Fruit fly (Drosophila melanogaster): ENCODE data around the gene LanB1.

LanB1 gene

dm6 chr2L:7828901-7829300 is 17.7 kb downstream of the LanB1 start (continued):
- no peak for TF ChIP-seq Blimp-1 (GFP tag; optimal IDR thresholded peaks at IDR 0.05)
- no peak for TF ChIP-seq Sox15 (GFP tag; optimal IDR thresholded peaks at IDR 0.05)
- no peak for TF ChIP-seq CG7368 (GFP tag; optimal IDR thresholded peaks at IDR 0.05)
- no peak for TF ChIP-seq cyc (GFP tag; optimal IDR thresholded peaks at IDR 0.05)
- TF ChIP-seq CG8319 (GFP tag; optimal IDR thresholded peaks at IDR 0.05): no peak
- TF ChIP-seq Eip75B (GFP tag; optimal IDR thresholded peaks at IDR 0.05): no peak
- no peak for TF ChIP-seq net (GFP tag; optimal IDR thresholded peaks at IDR 0.05)
- no peak for TF ChIP-seq CG11902 (GFP tag; optimal IDR thresholded peaks at IDR 0.05)
- TF ChIP-seq CG3919 (GFP tag; optimal IDR thresholded peaks at IDR 0.05): no peak
- no peak for TF ChIP-seq Hr38 (GFP tag; optimal IDR thresholded peaks at IDR 0.05)
- TF ChIP-seq CG1621 (tag; optimal IDR thresholded peaks at IDR 0.05): no peak
- TF ChIP-seq Hr39 (GFP tag; optimal IDR thresholded peaks at IDR 0.05): no peak
- no peak for TF ChIP-seq CG10631 (GFP tag; optimal IDR thresholded peaks at IDR 0.05)
- TF ChIP-seq CG8119 (GFP tag; IDR thresholded peaks at IDR 0.05): 0 out of 3 replicates have a peak, but pooled peaks have one; percentile 27
- no peak for TF ChIP-seq CG8632 (GFP tag; optimal IDR thresholded peaks at IDR 0.05)
- peak; percentile 66 for TF ChIP-seq Eip78C (GFP tag)

dm6 chr2L:7833238-7833637 is 22.0 kb downstream of the LanB1 start:
- TF ChIP-seq dsx (GFP tag; optimal IDR thresholded peaks at IDR 0.05; ENCODE audit: poor library complexity, severe bottlenecking) (peak; percentile 28), CG32006 (GFP tag; optimal IDR thresholded peaks at IDR 0.05) (peak; percentile 18), fd59A (GFP tag; optimal IDR thresholded peaks at IDR 0.05) (no peak), CG6854 (GFP tag; optimal IDR thresholded peaks at IDR 0.05) (no peak), net (GFP tag; optimal IDR thresholded peaks at IDR 0.05) (no peak)

- TF ChIP-seq svp (GFP tag): peak; percentile 51
- TF ChIP-seq CG9139 (GFP tag; optimal IDR thresholded peaks at IDR 0.05): no peak
- TF ChIP-seq CG8119 (GFP tag; IDR thresholded peaks at IDR 0.05): no peak
- no peak for TF ChIP-seq Hr4 (GFP tag; optimal IDR thresholded peaks at IDR 0.05)
- no peak for TF ChIP-seq salr (GFP tag; optimal IDR thresholded peaks at IDR 0.05)
- no peak for TF ChIP-seq CG6276 (GFP tag; optimal IDR thresholded peaks at IDR 0.05)
- TF ChIP-seq lz (GFP tag; optimal IDR thresholded peaks at IDR 0.05): no peak
Measured at dm6 chr2L:7833650-7834049, 22.4 kb downstream of the LanB1 start.

- TF ChIP-seq CG32006 (GFP tag; optimal IDR thresholded peaks at IDR 0.05) (peak; percentile 9), fd59A (GFP tag; optimal IDR thresholded peaks at IDR 0.05) (no peak), svp (GFP tag) (peak; percentile 35)
Measured at dm6 chr2L:7838024-7838423, 26.8 kb downstream of the LanB1 start.

dm6 chr2L:7840152-7840551 is 28.9 kb downstream of the LanB1 start, which contains the start of gene CG14537:
Gene CG14537, plus strand, starts transcription at chr2L:7840452.
- TF ChIP-seq dsx (GFP tag; optimal IDR thresholded peaks at IDR 0.05; ENCODE audit: poor library complexity, severe bottlenecking): no peak

dm6 chr2L:7841244-7841643 is 30.0 kb downstream of the LanB1 start:
- TF ChIP-seq CG9139 (GFP tag; optimal IDR thresholded peaks at IDR 0.05): no peak
- TF ChIP-seq net (GFP tag; optimal IDR thresholded peaks at IDR 0.05): no peak
- TF ChIP-seq Sox102F (GFP tag; optimal IDR thresholded peaks at IDR 0.05): peak; percentile 52
- peak; percentile 51 for TF ChIP-seq esn (GFP tag; optimal IDR thresholded peaks at IDR 0.05)
- no peak for TF ChIP-seq CG8319 (GFP tag; optimal IDR thresholded peaks at IDR 0.05)
- TF ChIP-seq topi (GFP tag; optimal IDR thresholded peaks at IDR 0.05): peak; percentile 18
- peak; percentile 52 for TF ChIP-seq CG31627 (GFP tag; optimal IDR thresholded peaks at IDR 0.05)
- no peak for TF ChIP-seq CG15336 (GFP tag; IDR thresholded peaks at IDR 0.05)
- peak; percentile 49 for TF ChIP-seq svp (GFP tag)
- peak; percentile 55 for TF ChIP-seq Hr39 (GFP tag; optimal IDR thresholded peaks at IDR 0.05)
- TF ChIP-seq lz (GFP tag; optimal IDR thresholded peaks at IDR 0.05): peak; percentile 21
- TF ChIP-seq cyc (GFP tag; optimal IDR thresholded peaks at IDR 0.05): peak; percentile 36
- TF ChIP-seq vri (GFP tag; optimal IDR thresholded peaks at IDR 0.05): peak; percentile 10
- TF ChIP-seq Smox (GFP tag; optimal IDR thresholded peaks at IDR 0.05): peak; percentile 31
- peak; percentile 45 for TF ChIP-seq Eip78C (GFP tag)

Measured in whole organism, prepupa.